Fruit fly (Drosophila melanogaster): ENCODE results near the gene CG1116.

Gene CG1116

dm6 chr3R:5256462-5257146, 37.1 kb downstream of the CG1116 start, which contains the start of the genes Enoph and Hph (continued):
- TF ChIP-seq CG6791 (GFP tag; IDR thresholded peaks at IDR 0.05; ENCODE audit: partially characterized antibody) (peak; percentile 80), Fer1 (GFP tag; optimal IDR thresholded peaks at IDR 0.05) (peak; percentile 65), CG43689 (GFP tag; IDR thresholded peaks at IDR 0.05) (no peak), Asciz (GFP tag; optimal IDR thresholded peaks at IDR 0.05) (no peak), CG9437 (GFP tag; optimal IDR thresholded peaks at IDR 0.05) (peak; percentile 61), lab (GFP tag; optimal IDR thresholded peaks at IDR 0.05) (peak; percentile 62), ranshi (GFP tag; IDR thresholded peaks at IDR 0.05) (no peak; the same call in 1 of the 2 replicates), Poxn (GFP tag; IDR thresholded peaks at IDR 0.05) (no peak), CG5953 (GFP tag; IDR thresholded peaks at IDR 0.05) (no peak), Dbx (GFP tag; IDR thresholded peaks at IDR 0.05) (peak; percentile 78), ftz-f1 (GFP tag; optimal IDR thresholded peaks at IDR 0.05) (no peak), CG3838 (GFP tag; optimal IDR thresholded peaks at IDR 0.05) (no peak), CG5245 (GFP tag; optimal IDR thresholded peaks at IDR 0.05) (peak; percentile 38), CG14860 (GFP tag; IDR thresholded peaks at IDR 0.05; ENCODE audit: partially characterized antibody) (peak; percentile 75; the same call in 2 of the 3 replicates), Lhr (GFP tag; optimal IDR thresholded peaks at IDR 0.05) (peak; percentile 7), CG2678 (tag; optimal IDR thresholded peaks at IDR 0.05) (peak; percentile 79), CG8281 (tag; optimal IDR thresholded peaks at IDR 0.05) (no peak), bowl (GFP tag; IDR thresholded peaks at IDR 0.05) (no peak), Ets97D (GFP tag; optimal IDR thresholded peaks at IDR 0.05) (peak; percentile 62), ci (GFP tag; IDR thresholded peaks at IDR 0.05) (no peak), E2f1 (GFP tag; IDR thresholded peaks at IDR 0.05) (0 out of 2 replicates have a peak, but pooled peaks have one; percentile 43), emc (GFP tag; optimal IDR thresholded peaks at IDR 0.05) (no peak), tap (tag; optimal IDR thresholded peaks at IDR 0.05) (peak; percentile 53), mirr (GFP tag; optimal IDR thresholded peaks at IDR 0.05) (no peak), NK7.1 (GFP tag; optimal IDR thresholded peaks at IDR 0.05) (no peak), insv (GFP tag; optimal IDR thresholded peaks at IDR 0.05) (peak in 1 of 2 experiments; percentile 30), CkIIα-i1 (GFP tag; IDR thresholded peaks at IDR 0.05) (no peak), NC2α (GFP tag; optimal IDR thresholded peaks at IDR 0.05) (no peak), CG4282 (GFP tag; optimal IDR thresholded peaks at IDR 0.05) (peak; percentile 24), Taf1 (GFP tag; IDR thresholded peaks at IDR 0.05) (no peak), CrebB (tag; optimal IDR thresholded peaks at IDR 0.05) (no peak), CG10431 (GFP tag; optimal IDR thresholded peaks at IDR 0.05) (no peak), CG2120 (GFP tag; optimal IDR thresholded peaks at IDR 0.05) (peak; percentile 77), phol (tag; optimal IDR thresholded peaks at IDR 0.05) (peak; percentile 72), vnd (GFP tag; IDR thresholded peaks at IDR 0.05; ENCODE audit: partially characterized antibody) (peak; percentile 80), p53 (GFP tag; optimal IDR thresholded peaks at IDR 0.05) (peak; percentile 5), CG3847 (GFP tag; IDR thresholded peaks at IDR 0.05) (peak; percentile 57), Adf1 (GFP tag; IDR thresholded peaks at IDR 0.05) (no peak), so (GFP tag; IDR thresholded peaks at IDR 0.05) (no peak), ERR (GFP tag; optimal IDR thresholded peaks at IDR 0.05) (no peak), Side (GFP tag; optimal IDR thresholded peaks at IDR 0.05) (peak; percentile 56), CG9609 (GFP tag; optimal IDR thresholded peaks at IDR 0.05) (peak; percentile 59), ATbp (GFP tag; optimal IDR thresholded peaks at IDR 0.05) (no peak), Ravus (GFP tag; IDR thresholded peaks at IDR 0.05) (no peak), CG17802 (tag; optimal IDR thresholded peaks at IDR 0.05) (no peak), H15 (GFP tag; IDR thresholded peaks at IDR 0.05) (no peak), Camta (GFP tag; optimal IDR thresholded peaks at IDR 0.05) (peak; percentile 54), gsb (GFP tag; IDR thresholded peaks at IDR 0.05) (no peak), CG31441 (GFP tag; IDR thresholded peaks at IDR 0.05) (peak; percentile 52; the same call in 1 of the 2 replicates), sima (GFP tag; optimal IDR thresholded peaks at IDR 0.05) (no peak), wdn (GFP tag; IDR thresholded peaks at IDR 0.05) (peak; percentile 29; the same call in 1 of the 2 replicates)
